Fruit fly (Drosophila melanogaster) whole organism, prepupa: ENCODE data around the gene HipHop.

Experiments
- Blimp-1 ChIP-seq: fragments of 200-800 bp; sonication (Bioruptor generic); optimal IDR thresholded peaks from 3 replicates; lab custom pipeline; 2017; ENCODE audit warnings: missing biosample characterization, missing genetic modification characterization, mild to moderate bottlenecking, moderate library complexity, missing genetic modification reagents
- CG10631 ChIP-seq: fragments of 200-800 bp; sonication (Bioruptor generic); optimal IDR thresholded peaks from 2 replicates; lab custom pipeline; 2016; ENCODE audit warnings: missing biosample characterization, missing genetic modification characterization
- CG10669 ChIP-seq: fragments of 200-800 bp; sonication (Bioruptor generic); optimal IDR thresholded peaks from 3 replicates; lab custom pipeline; 2018; ENCODE audit warnings: missing biosample characterization, mild to moderate bottlenecking, missing genetic modification characterization, moderate library complexity
- CG11294 ChIP-seq: fragments of 200-800 bp; sonication (Bioruptor generic); IDR thresholded peaks from 2 replicates; pipeline ENCODE4 v1.3.6; 2022; ENCODE audit warnings: missing biosample characterization, missing genetic modification characterization
- CG11762 ChIP-seq: fragments of 200-800 bp; sonication (Bioruptor generic); optimal IDR thresholded peaks from 3 replicates; lab custom pipeline; 2016; ENCODE audit warnings: missing biosample characterization, missing genetic modification characterization; ENCODE audit not compliant: insufficient read depth
- CG11902 ChIP-seq: fragments of 200-800 bp; sonication (Bioruptor generic); optimal IDR thresholded peaks from 3 replicates; lab custom pipeline; 2016; ENCODE audit warnings: missing biosample characterization, missing genetic modification characterization
- CG16779 ChIP-seq: fragments of 200-800 bp; sonication (Bioruptor generic); optimal IDR thresholded peaks from 3 replicates; lab custom pipeline; 2017; ENCODE audit warnings: missing biosample characterization, mild to moderate bottlenecking, missing genetic modification characterization
- CG3032 ChIP-seq: fragments of 200-800 bp; optimal IDR thresholded peaks from 2 replicates; lab custom pipeline; 2019; ENCODE audit warnings: missing biosample characterization, mild to moderate bottlenecking, missing genetic modification characterization, moderate library complexity
- CG31627 ChIP-seq: fragments of 200-800 bp; sonication (Bioruptor generic); optimal IDR thresholded peaks from 3 replicates; lab custom pipeline; 2016; ENCODE audit warnings: missing biosample characterization, missing genetic modification characterization
- CG32006 ChIP-seq: fragments of 200-800 bp; sonication (Bioruptor generic); optimal IDR thresholded peaks from 3 replicates; lab custom pipeline; 2017; ENCODE audit warnings: missing biosample characterization, mild to moderate bottlenecking, missing genetic modification characterization
- CG34406 ChIP-seq: fragments of 200-800 bp; sonication (Bioruptor generic); optimal IDR thresholded peaks from 3 replicates; lab custom pipeline; 2016; ENCODE audit warnings: missing biosample characterization, missing genetic modification characterization
- CG3919 ChIP-seq: fragments of 200-800 bp; sonication (Bioruptor generic); optimal IDR thresholded peaks from 3 replicates; lab custom pipeline; 2016; ENCODE audit warnings: missing biosample characterization, missing genetic modification characterization
- CG6808 ChIP-seq: fragments of 200-800 bp; sonication (Bioruptor generic); optimal IDR thresholded peaks from 3 replicates; lab custom pipeline; 2017; ENCODE audit warnings: missing biosample characterization, missing genetic modification characterization, mild to moderate bottlenecking, moderate library complexity, missing genetic modification reagents
- CG6854 ChIP-seq: fragments of 200-800 bp; sonication (Bioruptor generic); optimal IDR thresholded peaks from 2 replicates; lab custom pipeline; 2017; ENCODE audit warnings: missing biosample characterization, mild to moderate bottlenecking, missing genetic modification characterization
- CG7368 ChIP-seq: fragments of 200-800 bp; sonication (Bioruptor generic); optimal IDR thresholded peaks from 3 replicates; lab custom pipeline; 2016; ENCODE audit warnings: missing biosample characterization, missing genetic modification characterization
- CG8119 ChIP-seq: fragments of 200-800 bp; sonication (Bioruptor generic); IDR thresholded peaks from 3 replicates; pipeline ENCODE4 v1.3.6; 2022; ENCODE audit warnings: missing biosample characterization, missing genetic modification characterization
- CG8319 ChIP-seq: fragments of 200-800 bp; sonication (Bioruptor generic); optimal IDR thresholded peaks from 3 replicates; lab custom pipeline; 2016; ENCODE audit warnings: missing biosample characterization, missing genetic modification characterization
- CG8632 ChIP-seq: fragments of 200-800 bp; sonication (Bioruptor generic); optimal IDR thresholded peaks from 3 replicates; lab custom pipeline; 2016; ENCODE audit warnings: missing biosample characterization, missing genetic modification characterization
- Eip75B ChIP-seq: fragments of 200-800 bp; sonication (Bioruptor generic); optimal IDR thresholded peaks from 3 replicates; lab custom pipeline; 2016; ENCODE audit warnings: missing biosample characterization, missing genetic modification characterization
- Eip78C ChIP-seq: fragments of 200-800 bp; sonication (Bioruptor generic); peaks from one replicate; lab custom pipeline; 2016; ENCODE audit warnings: missing biosample characterization, missing genetic modification characterization
- Eip93F ChIP-seq: fragments of 200-800 bp; sonication (Bioruptor generic); optimal IDR thresholded peaks from 2 replicates; lab custom pipeline; 2016; ENCODE audit warnings: missing biosample characterization, mild to moderate bottlenecking, missing genetic modification characterization
- Gug ChIP-seq: fragments of 200-800 bp; sonication (Bioruptor generic); IDR thresholded peaks from 2 replicates; pipeline ENCODE4 v1.3.6; 2022; ENCODE audit warnings: missing biosample characterization, missing genetic modification characterization
- Hr38 ChIP-seq: sonication (Bioruptor generic); optimal IDR thresholded peaks from 2 replicates; lab custom pipeline; 2016; ENCODE audit warnings: missing biosample characterization, missing genetic modification characterization
- Hr4 ChIP-seq: fragments of 200-800 bp; sonication (Bioruptor generic); optimal IDR thresholded peaks from 3 replicates; lab custom pipeline; 2016; ENCODE audit warnings: missing biosample characterization, missing genetic modification characterization
- Met ChIP-seq: fragments of 200-800 bp; sonication (Bioruptor generic); optimal IDR thresholded peaks from 3 replicates; lab custom pipeline; 2016; ENCODE audit warnings: missing biosample characterization, missing genetic modification characterization
- Smox ChIP-seq: fragments of 200-800 bp; sonication (Bioruptor generic); optimal IDR thresholded peaks from 3 replicates; lab custom pipeline; 2016; ENCODE audit warnings: missing biosample characterization, missing genetic modification characterization
- Sox102F ChIP-seq: fragments of 200-800 bp; sonication (Bioruptor generic); optimal IDR thresholded peaks from 2 replicates; lab custom pipeline; 2016; ENCODE audit warnings: missing biosample characterization, mild to moderate bottlenecking, missing genetic modification characterization
- Sox14 ChIP-seq: fragments of 200-800 bp; sonication (Bioruptor generic); optimal IDR thresholded peaks from 3 replicates; lab custom pipeline; 2016; ENCODE audit warnings: missing biosample characterization, missing genetic modification characterization
- Sox15 ChIP-seq: fragments of 200-800 bp; sonication (Bioruptor generic); optimal IDR thresholded peaks from 3 replicates; lab custom pipeline; 2016; ENCODE audit warnings: missing biosample characterization, missing genetic modification characterization
- acj6 ChIP-seq: fragments of 200-800 bp; sonication (Bioruptor generic); optimal IDR thresholded peaks from 3 replicates; lab custom pipeline; 2016; ENCODE audit warnings: missing biosample characterization, missing genetic modification characterization
- cyc ChIP-seq: fragments of 200-800 bp; sonication (Bioruptor generic); optimal IDR thresholded peaks from 3 replicates; lab custom pipeline; 2016; ENCODE audit warnings: missing biosample characterization, missing genetic modification characterization
- dac ChIP-seq: fragments of 200-800 bp; sonication (Bioruptor generic); optimal IDR thresholded peaks from 2 replicates; lab custom pipeline; 2017; ENCODE audit warnings: missing biosample characterization, mild to moderate bottlenecking, missing genetic modification characterization
- esn ChIP-seq: fragments of 200-800 bp; sonication (Bioruptor generic); optimal IDR thresholded peaks from 2 replicates; lab custom pipeline; 2016; ENCODE audit warnings: missing biosample characterization, mild to moderate bottlenecking, missing genetic modification characterization, moderate library complexity
- fd85E ChIP-seq: fragments of 200-800 bp; sonication (Bioruptor generic); optimal IDR thresholded peaks from 3 replicates; lab custom pipeline; 2016; ENCODE audit warnings: missing biosample characterization, missing genetic modification characterization
- fkh ChIP-seq: fragments of 200-800 bp; sonication (Bioruptor generic); optimal IDR thresholded peaks from 3 replicates; lab custom pipeline; 2017; ENCODE audit warnings: missing biosample characterization, mild to moderate bottlenecking, missing genetic modification characterization, moderate library complexity
- lz ChIP-seq: fragments of 200-800 bp; sonication (Bioruptor generic); optimal IDR thresholded peaks from 3 replicates; lab custom pipeline; 2016; ENCODE audit warnings: missing biosample characterization, missing genetic modification characterization
- net ChIP-seq: fragments of 200-800 bp; sonication (Bioruptor generic); optimal IDR thresholded peaks from 3 replicates; lab custom pipeline; 2016; ENCODE audit warnings: missing biosample characterization, missing genetic modification characterization
- pdm3 ChIP-seq: fragments of 200-800 bp; sonication (Bioruptor generic); optimal IDR thresholded peaks from 3 replicates; lab custom pipeline; 2016; ENCODE audit warnings: missing biosample characterization, missing genetic modification characterization
- salr ChIP-seq, 2 experiments: fragments of 200-800 bp; sonication (Bioruptor generic); optimal IDR thresholded peaks; 3 replicates each; lab custom pipeline; 2016 to 2018; ENCODE audit warnings: missing biosample characterization in 2 of 2, missing genetic modification characterization in 2 of 2, mild to moderate bottlenecking in 1 of 2
- spab ChIP-seq: fragments of 200-800 bp; sonication (Bioruptor generic); optimal IDR thresholded peaks from 2 replicates; lab custom pipeline; 2017; ENCODE audit warnings: missing biosample characterization, mild to moderate bottlenecking, missing genetic modification characterization, missing genetic modification reagents
- ss ChIP-seq, 2 experiments: fragments of 200-800 bp; sonication (Bioruptor generic); optimal IDR thresholded peaks; 2 replicates in 1 of 2; 3 replicates in 1 of 2; lab custom pipeline; 2017 to 2018; ENCODE audit warnings: mild to moderate bottlenecking in 2 of 2, missing biosample characterization in 2 of 2, missing genetic modification characterization in 2 of 2, moderate library complexity in 1 of 2
- svp ChIP-seq: fragments of 200-800 bp; sonication (Bioruptor generic); peaks from one replicate; lab custom pipeline; 2016; ENCODE audit warnings: missing biosample characterization, missing genetic modification characterization
- vri ChIP-seq: fragments of 200-800 bp; sonication (Bioruptor generic); optimal IDR thresholded peaks from 3 replicates; lab custom pipeline; 2016; ENCODE audit warnings: missing biosample characterization, mild to moderate bottlenecking, missing genetic modification characterization

Gene HipHop

dm6 chr3L:18825993-18826392, 5.0 kb downstream of the HipHop start:
- no peak for TF ChIP-seq CG6854 (GFP tag; lab: Kevin White, UChicago)
- peak; percentile 56 for TF ChIP-seq Eip93F (GFP tag; lab: Kevin White, UChicago)
- peak; percentile 68 for TF ChIP-seq vri
- TF ChIP-seq dac (GFP tag; lab: Kevin White, UChicago), result no peak
- TF ChIP-seq svp (GFP tag; lab: Kevin White, UChicago), result peak; percentile 94
- TF ChIP-seq, all 60 proteins: peak for 3

dm6 chr3L:18828318-18828717, 7.3 kb downstream of the HipHop start:
- TF ChIP-seq Eip93F (GFP tag; lab: Kevin White, UChicago) (peak; percentile 7), CG3032 (no peak), svp (GFP tag; lab: Kevin White, UChicago) (peak; percentile 34), CG6854 (GFP tag; lab: Kevin White, UChicago) (no peak), Hr4 (GFP tag; lab: Kevin White, UChicago) (peak; percentile 10), esn (GFP tag; lab: Kevin White, UChicago) (peak; percentile 1)

- TF ChIP-seq Hr4 (GFP tag; lab: Kevin White, UChicago) (no peak), net (no peak), fd85E (GFP tag; lab: Kevin White, UChicago) (no peak), CG11294 (GFP tag; lab: Robert Waterston, UW) (no peak), CG10669 (GFP tag; lab: Kevin White, UChicago) (no peak), CG11902 (no peak), CG10631 (GFP tag; lab: Kevin White, UChicago) (no peak), Hr38 (no peak), CG6808 (GFP tag; lab: Kevin White, UChicago) (no peak), Eip78C (no peak), Gug (GFP tag; lab: Robert Waterston, UW) (no peak), Sox102F (no peak), Met (GFP tag; lab: Kevin White, UChicago) (no peak), Sox14 (GFP tag; lab: Kevin White, UChicago) (no peak), CG32006 (GFP tag; lab: Kevin White, UChicago) (no peak), fkh (no peak), CG8319 (GFP tag; lab: Kevin White, UChicago) (no peak), CG3919 (GFP tag; lab: Kevin White, UChicago) (no peak), CG34406 (GFP tag; lab: Kevin White, UChicago) (no peak), Blimp-1 (GFP tag; lab: Kevin White, UChicago) (no peak)
These were observed 11.2 kb downstream of the HipHop start for dm6 chr3L:18832195-18832594.

DNA sequence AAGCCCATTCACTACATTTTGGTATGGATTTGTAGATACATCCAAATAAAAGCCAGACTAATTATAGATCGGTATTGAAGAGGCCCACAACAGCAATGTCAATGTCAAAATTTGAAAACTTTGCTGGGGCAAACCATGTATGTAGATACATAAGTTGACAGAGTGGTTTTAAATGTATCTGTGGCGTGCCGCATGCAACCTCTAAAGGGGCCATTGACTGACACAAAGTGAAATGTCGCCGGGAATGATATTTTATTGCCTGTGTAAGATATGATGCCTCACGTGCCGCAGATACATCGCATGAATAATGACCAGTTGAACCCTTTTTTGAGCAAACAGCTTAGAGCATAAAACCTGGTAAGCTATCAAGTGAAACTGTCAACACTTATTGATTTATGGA, 11.7 kb downstream of the HipHop start:
- TF ChIP-seq lz (GFP tag; lab: Kevin White, UChicago) (no peak), Sox15 (GFP tag; lab: Kevin White, UChicago) (no peak), svp (GFP tag; lab: Kevin White, UChicago) (no peak), CG3919 (GFP tag; lab: Kevin White, UChicago) (no peak), CG8119 (no peak), ss (GFP tag; optimal IDR thresholded peaks at IDR 0.05; lab: Kevin White, UChicago) (peak in 1 of 2 experiments; percentile 82), Hr38 (no peak), fd85E (GFP tag; lab: Kevin White, UChicago) (no peak)

- TF ChIP-seq Eip75B (GFP tag; lab: Kevin White, UChicago) (no peak), Hr4 (GFP tag; lab: Kevin White, UChicago) (no peak), Sox102F (peak; percentile 55), CG3032 (no peak), CG8632 (GFP tag; lab: Kevin White, UChicago) (no peak), CG10631 (GFP tag; lab: Kevin White, UChicago) (no peak), pdm3 (no peak), CG16779 (tag; lab: Kevin White, UChicago) (no peak), spab (GFP tag; lab: Kevin White, UChicago) (no peak), ss (GFP tag; optimal IDR thresholded peaks at IDR 0.05; lab: Kevin White, UChicago) (peak in 1 of 2 experiments; percentile 0), salr (GFP tag; optimal IDR thresholded peaks at IDR 0.05; lab: Kevin White, UChicago) (no peak), lz (GFP tag; lab: Kevin White, UChicago) (no peak), CG7368 (no peak), Eip78C (peak; percentile 78), Sox15 (GFP tag; lab: Kevin White, UChicago) (no peak), Smox (GFP tag; lab: Kevin White, UChicago) (no peak), dac (GFP tag; lab: Kevin White, UChicago) (no peak), CG6808 (GFP tag; lab: Kevin White, UChicago) (peak; percentile 27), CG31627 (no peak), cyc (GFP tag; lab: Kevin White, UChicago) (no peak), CG11762 (GFP tag; lab: Kevin White, UChicago) (no peak), CG34406 (GFP tag; lab: Kevin White, UChicago) (peak; percentile 1), acj6 (GFP tag; lab: Kevin White, UChicago) (no peak), esn (GFP tag; lab: Kevin White, UChicago) (peak; percentile 24)
These were observed 12.3 kb downstream of the HipHop start for dm6 chr3L:18833234-18833633.
